Fruit fly (Drosophila melanogaster): ENCODE results near the gene CG7377.

CG7377 gene

dm6 chr3L:11599255-11599654 is 9.8 kb downstream of the CG7377 start:
- TF ChIP-seq achi (GFP tag; optimal IDR thresholded peaks at IDR 0.05) (peak; percentile 44), lz (GFP tag; optimal IDR thresholded peaks at IDR 0.05) (no peak), OdsH (GFP tag; optimal IDR thresholded peaks at IDR 0.05) (peak; percentile 33), CG3032 (tag; optimal IDR thresholded peaks at IDR 0.05) (peak; percentile 59), net (GFP tag; optimal IDR thresholded peaks at IDR 0.05) (peak; percentile 7), acj6 (GFP tag; optimal IDR thresholded peaks at IDR 0.05) (peak; percentile 40), Smox (GFP tag; optimal IDR thresholded peaks at IDR 0.05) (no peak), Sox15 (GFP tag; optimal IDR thresholded peaks at IDR 0.05) (no peak), CG6808 (GFP tag; optimal IDR thresholded peaks at IDR 0.05) (peak; percentile 32), esn (GFP tag; optimal IDR thresholded peaks at IDR 0.05) (peak; percentile 6), Hr4 (GFP tag; optimal IDR thresholded peaks at IDR 0.05) (peak; percentile 5), CG6854 (GFP tag; optimal IDR thresholded peaks at IDR 0.05) (no peak), CG6792 (GFP tag; optimal IDR thresholded peaks at IDR 0.05) (peak; percentile 12), CG15336 (GFP tag; IDR thresholded peaks at IDR 0.05) (peak; percentile 42), CG6163 (GFP tag; IDR thresholded peaks at IDR 0.05) (0 out of 3 replicates have a peak, but pooled peaks have one; percentile 23), ss (GFP tag; optimal IDR thresholded peaks at IDR 0.05) (peak in 1 of 2 experiments; percentile 42), spab (GFP tag; optimal IDR thresholded peaks at IDR 0.05) (peak; percentile 11), Hr39 (GFP tag; optimal IDR thresholded peaks at IDR 0.05) (no peak), dac (GFP tag; optimal IDR thresholded peaks at IDR 0.05) (no peak), Met (GFP tag; optimal IDR thresholded peaks at IDR 0.05) (no peak), Ets96B (tag; optimal IDR thresholded peaks at IDR 0.05) (peak; percentile 54), CG34406 (GFP tag; optimal IDR thresholded peaks at IDR 0.05) (peak; percentile 45), CG9139 (GFP tag; optimal IDR thresholded peaks at IDR 0.05) (no peak), CG7368 (GFP tag; optimal IDR thresholded peaks at IDR 0.05) (peak; percentile 63), CG8632 (GFP tag; optimal IDR thresholded peaks at IDR 0.05) (peak; percentile 11), CG1621 (tag; optimal IDR thresholded peaks at IDR 0.05) (no peak), CG10631 (GFP tag; optimal IDR thresholded peaks at IDR 0.05) (peak; percentile 37), CG10669 (GFP tag; optimal IDR thresholded peaks at IDR 0.05) (no peak), salr (GFP tag; optimal IDR thresholded peaks at IDR 0.05) (no peak), vri (GFP tag; optimal IDR thresholded peaks at IDR 0.05) (no peak), dsx (GFP tag; optimal IDR thresholded peaks at IDR 0.05; ENCODE audit: poor library complexity, severe bottlenecking) (peak; percentile 41), CG32006 (GFP tag; optimal IDR thresholded peaks at IDR 0.05) (peak; percentile 54), cyc (GFP tag; optimal IDR thresholded peaks at IDR 0.05) (no peak), CG8119 (GFP tag; IDR thresholded peaks at IDR 0.05) (peak; percentile 61), CG4318 (GFP tag; optimal IDR thresholded peaks at IDR 0.05) (peak; percentile 1), CG11294 (GFP tag; IDR thresholded peaks at IDR 0.05) (0 out of 2 replicates have a peak, but pooled peaks have one; percentile 7), Eip78C (GFP tag) (no peak), eg (GFP tag; IDR thresholded peaks at IDR 0.05) (0 out of 3 replicates have a peak, but pooled peaks have one; percentile 19)

DNA sequence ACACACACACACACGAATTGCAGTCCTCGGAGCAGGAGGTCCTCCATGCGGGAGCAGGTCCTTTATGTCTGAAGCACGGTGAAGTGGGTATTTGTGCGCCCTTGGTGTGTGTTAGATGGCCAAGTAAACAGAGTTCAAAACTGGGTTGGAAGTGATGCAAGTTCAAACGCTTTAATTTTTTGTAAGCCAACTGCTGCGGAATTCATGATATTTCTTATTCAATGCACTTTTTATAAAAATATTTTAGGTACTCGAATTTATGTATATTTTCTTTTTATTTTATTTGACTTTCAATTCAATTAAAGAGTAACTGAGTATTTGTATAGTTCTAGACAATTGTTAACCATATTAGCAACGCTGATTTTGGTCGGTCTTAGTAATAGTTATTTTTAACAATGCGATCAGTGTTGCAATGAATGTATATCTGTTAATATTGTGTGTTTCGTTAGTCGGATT is 10.5 kb downstream of the CG7377 start, which contains the start of the genes CG14137 and CG46394:
Gene CG14137 (minus strand): TSS at position 101 of the 456 bp plus-strand sequence.
Gene CG46394 (plus strand): TSS at position 406 of the 456 bp plus-strand sequence.
- no peak for TF ChIP-seq dsx (GFP tag; optimal IDR thresholded peaks at IDR 0.05; ENCODE audit: poor library complexity, severe bottlenecking)

- TF ChIP-seq Smox (GFP tag; optimal IDR thresholded peaks at IDR 0.05), result no peak
- TF ChIP-seq Gug (GFP tag; IDR thresholded peaks at IDR 0.05), result no peak
- no peak for TF ChIP-seq dac (GFP tag; optimal IDR thresholded peaks at IDR 0.05)
- no peak for TF ChIP-seq achi (GFP tag; optimal IDR thresholded peaks at IDR 0.05)
- no peak for TF ChIP-seq Met (GFP tag; optimal IDR thresholded peaks at IDR 0.05)
- TF ChIP-seq CG3032 (tag; optimal IDR thresholded peaks at IDR 0.05), result no peak
- no peak for TF ChIP-seq Eip93F (GFP tag; optimal IDR thresholded peaks at IDR 0.05)
- no peak for TF ChIP-seq CG9139 (GFP tag; optimal IDR thresholded peaks at IDR 0.05)
- TF ChIP-seq CG10669 (GFP tag; optimal IDR thresholded peaks at IDR 0.05), result no peak
- TF ChIP-seq fd85E (GFP tag; optimal IDR thresholded peaks at IDR 0.05), result no peak
- no peak for TF ChIP-seq Eip75B (GFP tag; optimal IDR thresholded peaks at IDR 0.05)
- TF ChIP-seq eg (GFP tag; IDR thresholded peaks at IDR 0.05), result 0 out of 3 replicates have a peak, but pooled peaks have one; percentile 28
- no peak for TF ChIP-seq CG6792 (GFP tag; optimal IDR thresholded peaks at IDR 0.05)
- TF ChIP-seq cyc (GFP tag; optimal IDR thresholded peaks at IDR 0.05), result no peak
- no peak for TF ChIP-seq Eip78C (GFP tag)
- TF ChIP-seq CG6163 (GFP tag; IDR thresholded peaks at IDR 0.05), result 0 out of 3 replicates have a peak, but pooled peaks have one; percentile 27
- TF ChIP-seq CG7368 (GFP tag; optimal IDR thresholded peaks at IDR 0.05), result peak; percentile 50
- TF ChIP-seq Sox14 (GFP tag; optimal IDR thresholded peaks at IDR 0.05), result no peak
- TF ChIP-seq lz (GFP tag; optimal IDR thresholded peaks at IDR 0.05), result no peak
- TF ChIP-seq CG11762 (GFP tag; optimal IDR thresholded peaks at IDR 0.05; ENCODE audit: insufficient read depth), result no peak
- TF ChIP-seq salr (GFP tag; optimal IDR thresholded peaks at IDR 0.05), result no peak
- TF ChIP-seq fd59A (GFP tag; optimal IDR thresholded peaks at IDR 0.05), result no peak
- no peak for TF ChIP-seq Hr4 (GFP tag; optimal IDR thresholded peaks at IDR 0.05)
- no peak for TF ChIP-seq CG31627 (GFP tag; optimal IDR thresholded peaks at IDR 0.05)
Measured at dm6 chr3L:11601133-11601532, 11.6 kb downstream of the CG7377 start.
